Fruit fly (Drosophila melanogaster): Measurements from ENCODE around the gene Eig71Ee.
A peak's percentile ranks its signal among the peaks of the same experiment; 100 is the strongest.

Eig71Ee gene

dm6 chr3L:15624097-15624496 is 31.7 kb downstream of the Eig71Ee start (continued):
- no peak for TF ChIP-seq CG12071 (GFP tag; optimal IDR thresholded peaks at IDR 0.05)

- peak; percentile 81 for TF ChIP-seq Xbp1 (GFP tag; optimal IDR thresholded peaks at IDR 0.05)
- TF ChIP-seq CG9797 (GFP tag; optimal IDR thresholded peaks at IDR 0.05): peak; percentile 52
- TF ChIP-seq usp (GFP tag; optimal IDR thresholded peaks at IDR 0.05): no peak
- TF ChIP-seq CG10979 (tag; optimal IDR thresholded peaks at IDR 0.05): peak; percentile 45
- peak; percentile 60 for TF ChIP-seq CG11504 (tag; optimal IDR thresholded peaks at IDR 0.05)
- TF ChIP-seq CG1792 (GFP tag; optimal IDR thresholded peaks at IDR 0.05): peak; percentile 71
- peak; percentile 71; the same call in 1 of the 3 replicates for TF ChIP-seq CG2199 (GFP tag; IDR thresholded peaks at IDR 0.05)
- TF ChIP-seq jigr1 (GFP tag; IDR thresholded peaks at IDR 0.05): no peak
- TF ChIP-seq crc (GFP tag; optimal IDR thresholded peaks at IDR 0.05): peak; percentile 77
- peak; percentile 83 for TF ChIP-seq CG18599 (GFP tag; optimal IDR thresholded peaks at IDR 0.05)
- peak; percentile 24 for TF ChIP-seq CG13424 (tag; optimal IDR thresholded peaks at IDR 0.05)
- TF ChIP-seq Oli (tag; optimal IDR thresholded peaks at IDR 0.05): peak; percentile 9
- TF ChIP-seq CG12769 (tag; optimal IDR thresholded peaks at IDR 0.05): peak; percentile 82
- no peak for TF ChIP-seq CG14860 (GFP tag; IDR thresholded peaks at IDR 0.05; ENCODE audit: partially characterized antibody)
- TF ChIP-seq dpn (GFP tag; optimal IDR thresholded peaks at IDR 0.05): peak; percentile 87 to 91
- peak; percentile 68 for TF ChIP-seq ap (GFP tag; IDR thresholded peaks at IDR 0.05)
- TF ChIP-seq CG17328 (GFP tag; IDR thresholded peaks at IDR 0.05): peak; percentile 66
- TF ChIP-seq ac (GFP tag; optimal IDR thresholded peaks at IDR 0.05): peak; percentile 36
- no peak for TF ChIP-seq Hey (tag; optimal IDR thresholded peaks at IDR 0.05)
- TF ChIP-seq CG9609 (GFP tag; optimal IDR thresholded peaks at IDR 0.05): peak; percentile 91
- 0 out of 2 replicates have a peak, but pooled peaks have one; percentile 6 for TF ChIP-seq Nf-YA (GFP tag; IDR thresholded peaks at IDR 0.05)
- TF ChIP-seq CG11696 (GFP tag; IDR thresholded peaks at IDR 0.05): no peak
- peak; percentile 84 for TF ChIP-seq Chrac-16 (GFP tag; optimal IDR thresholded peaks at IDR 0.05)
- TF ChIP-seq tup (GFP tag; optimal IDR thresholded peaks at IDR 0.05): peak; percentile 73
- peak; percentile 97 for TF ChIP-seq rib (GFP tag; IDR thresholded peaks at IDR 0.05)
- no peak for TF ChIP-seq CG11560 (tag; IDR thresholded peaks at IDR 0.05)
- 0 out of 2 replicates have a peak, but pooled peaks have one; percentile 13 for TF ChIP-seq inv (GFP tag; IDR thresholded peaks at IDR 0.05; ENCODE audit: partially characterized antibody)
- TF ChIP-seq cg (GFP tag; optimal IDR thresholded peaks at IDR 0.05): peak; percentile 98
- TF ChIP-seq CG15479 (GFP tag; optimal IDR thresholded peaks at IDR 0.05): peak; percentile 20
- TF ChIP-seq lbe (GFP tag; optimal IDR thresholded peaks at IDR 0.05): peak; percentile 84
- peak; percentile 50; the same call in 1 of the 3 replicates for TF ChIP-seq CG17361 (GFP tag; IDR thresholded peaks at IDR 0.05)
- peak; percentile 53; the same call in 1 of the 2 replicates for TF ChIP-seq CG17612 (GFP tag; IDR thresholded peaks at IDR 0.05)
- peak; percentile 90 for TF ChIP-seq her (GFP tag; optimal IDR thresholded peaks at IDR 0.05)
- TF ChIP-seq CG5180 (GFP tag; optimal IDR thresholded peaks at IDR 0.05): no peak
- peak; percentile 51 for TF ChIP-seq CG2712 (tag; optimal IDR thresholded peaks at IDR 0.05)
- peak; percentile 68 for TF ChIP-seq CG30431 (GFP tag; optimal IDR thresholded peaks at IDR 0.05)
- TF ChIP-seq CG9817 (tag; optimal IDR thresholded peaks at IDR 0.05): peak; percentile 75
- peak; percentile 90 for TF ChIP-seq lab (GFP tag; optimal IDR thresholded peaks at IDR 0.05)
- peak; percentile 83 for TF ChIP-seq CG16815 (GFP tag; optimal IDR thresholded peaks at IDR 0.05)
- TF ChIP-seq CG30403 (GFP tag; optimal IDR thresholded peaks at IDR 0.05): peak; percentile 78
- TF ChIP-seq vvl (GFP tag; IDR thresholded peaks at IDR 0.05): peak; percentile 88
- no peak for TF ChIP-seq CG7963 (GFP tag; IDR thresholded peaks at IDR 0.05; ENCODE audit: partially characterized antibody)
- TF ChIP-seq CG3065 (GFP tag; optimal IDR thresholded peaks at IDR 0.05): peak; percentile 51
- peak; percentile 46 for TF ChIP-seq ab (GFP tag; optimal IDR thresholded peaks at IDR 0.05)
- no peak for TF ChIP-seq hkb (optimal IDR thresholded peaks at IDR 0.05)
- TF ChIP-seq hkb (GFP tag; IDR thresholded peaks at IDR 0.05): peak; percentile 54
- no peak for TF ChIP-seq Dip2 (GFP tag; IDR thresholded peaks at IDR 0.05)
These were observed 36.1 kb downstream of the Eig71Ee start, which contains the start of gene Phs for dm6 chr3L:15619626-15620247. Gene Phs, plus strand, starts transcription at chr3L:15619901.
